Worm (Caenorhabditis elegans) whole organism, late embryonic: ENCODE results near the gene F29A7.4.

Source experiments
- ceh-18 ChIP-seq: sonication (generic microtip); optimal IDR thresholded peaks from 2 replicates; lab custom pipeline; 2016; ENCODE audit warnings: missing genetic modification characterization, missing compliant biosample characterization
- ceh-19 ChIP-seq: fragments of 200-800 bp; sonication (Bioruptor generic); optimal IDR thresholded peaks from 2 replicates; lab custom pipeline; 2018; ENCODE audit warnings: mild to moderate bottlenecking, missing genetic modification characterization, missing compliant biosample characterization
- dve-1 ChIP-seq: sonication (generic microtip); optimal IDR thresholded peaks from 2 replicates; lab custom pipeline; 2017; ENCODE audit warnings: antibody characterized with exemption, mild to moderate bottlenecking, missing genetic modification characterization, missing compliant biosample characterization
- elt-2 ChIP-seq: sonication (generic microtip); optimal IDR thresholded peaks from 2 replicates; lab custom pipeline; 2016; ENCODE audit warnings: missing genetic modification reagents, missing genetic modification characterization, missing compliant biosample characterization
- pqm-1 ChIP-seq: sonication (generic microtip); optimal IDR thresholded peaks from 2 replicates; lab custom pipeline; 2016; ENCODE audit warnings: missing genetic modification characterization, missing compliant biosample characterization
- unc-55 ChIP-seq: sonication (generic microtip); optimal IDR thresholded peaks from 2 replicates; lab custom pipeline; 2017; ENCODE audit warnings: missing biosample characterization, missing genetic modification reagents, missing genetic modification characterization
- unc-86 ChIP-seq: sonication (generic microtip); optimal IDR thresholded peaks from 2 replicates; lab custom pipeline; 2016; ENCODE audit warnings: missing genetic modification characterization, missing compliant biosample characterization

Gene F29A7.4

ce11 chrII:2800550-2801233 lies 50.9 kb downstream of the F29A7.4 start, which contains the start of gene nhr-119:
Gene nhr-119, minus strand, starts transcription at chrII:2800600.
- TF ChIP-seq unc-86 (no peak), unc-55 (GFP tag; lab: Kevin White, UChicago) (peak; percentile 97), pqm-1 (tag; lab: Kevin White, UChicago) (peak; percentile 17), elt-2 (tag; lab: Kevin White, UChicago) (peak; percentile 84), ceh-19 (GFP tag; lab: Kevin White, UChicago) (no peak), ceh-18 (tag; lab: Kevin White, UChicago) (peak; percentile 47), dve-1 (tag; lab: Kevin White, UChicago) (peak; percentile 38)
